Worm (Caenorhabditis elegans): ENCODE measurements around the gene mog-4.

The mog-4 gene

DNA sequence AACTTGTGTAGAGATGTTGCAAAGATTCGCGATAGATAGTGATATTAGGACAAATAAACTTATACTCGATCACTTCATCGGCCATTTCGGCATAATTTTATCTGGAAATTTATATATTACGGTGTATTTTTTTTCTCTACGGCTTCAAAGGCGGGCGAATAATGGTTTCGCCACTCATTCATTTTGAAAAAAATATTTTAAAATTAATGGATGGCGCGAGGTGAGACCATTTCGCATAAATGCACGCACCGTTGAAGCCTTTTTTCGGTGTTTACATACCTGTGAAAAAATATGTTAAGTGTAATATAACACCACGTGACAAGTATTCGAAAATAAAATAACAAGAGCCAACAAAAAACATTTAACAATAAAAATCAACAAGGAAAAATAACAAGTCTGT, 39.4 kb downstream of the mog-4 start, which contains the start of gene btb-19:
btb-19 (minus strand) TSS at position 101 of the 400 bp plus-strand sequence.
- TF ChIP-seq hif-1 (tag; optimal IDR thresholded peaks at IDR 0.05) (no peak), zfp-3 (GFP tag; conservative IDR thresholded peaks at IDR 0.05) (no peak), Y5F2A.4 (GFP tag; optimal IDR thresholded peaks at IDR 0.05) (no peak), daf-16 (GFP tag; optimal IDR thresholded peaks at IDR 0.05) (no peak), daf-16 (tag; optimal IDR thresholded peaks at IDR 0.05) (no peak), lir-3 (tag; optimal IDR thresholded peaks at IDR 0.05) (no peak), nhr-42 (GFP tag; IDR thresholded peaks at IDR 0.05) (no peak), dpl-1 (GFP tag; optimal IDR thresholded peaks at IDR 0.05) (no peak), T26A8.4 (GFP tag; IDR thresholded peaks at IDR 0.05) (no peak), nhr-111 (GFP tag; optimal IDR thresholded peaks at IDR 0.05) (no peak), lin-15B (tag; optimal IDR thresholded peaks at IDR 0.05) (no peak), lin-39 (tag; optimal IDR thresholded peaks at IDR 0.05) (no peak), mes-2 (tag; optimal IDR thresholded peaks at IDR 0.05; ENCODE audit: poor library complexity, severe bottlenecking) (no peak), egl-43 (GFP tag; IDR thresholded peaks at IDR 0.05) (no peak), hlh-11 (tag; optimal IDR thresholded peaks at IDR 0.05) (no peak), cey-2 (tag; optimal IDR thresholded peaks at IDR 0.05; ENCODE audit: borderline replicate concordance, insufficient read depth) (no peak), ztf-11 (tag; optimal IDR thresholded peaks at IDR 0.05) (no peak)

DNA sequence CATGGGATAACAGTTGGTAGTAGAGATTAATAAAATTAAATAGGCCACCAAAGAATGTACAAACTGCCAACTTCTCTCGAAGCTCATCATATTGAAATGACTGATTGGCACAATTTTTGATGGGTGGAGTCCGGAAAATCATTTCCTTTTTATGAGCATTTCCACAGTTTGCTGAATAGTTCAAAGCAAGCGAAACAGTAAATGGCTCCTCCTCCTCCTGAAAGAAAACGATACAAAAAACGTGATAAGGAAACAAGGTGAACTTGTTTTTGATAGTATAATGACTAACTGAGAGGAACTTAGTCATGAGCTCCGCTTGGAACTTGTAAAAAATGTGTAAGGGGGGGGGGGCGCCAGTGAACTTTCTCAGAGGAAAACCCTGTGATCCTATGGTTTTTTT, 46.4 kb downstream of the mog-4 start, which contains the start of gene K10H10.9:
K10H10.9 (minus strand) TSS at position 101 of the 400 bp plus-strand sequence.
- TF ChIP-seq php-3 (GFP tag; IDR thresholded peaks at IDR 0.05) (no peak), saeg-2 (GFP tag; IDR thresholded peaks at IDR 0.05) (no peak), unc-130 (GFP tag; optimal IDR thresholded peaks at IDR 0.05) (no peak), attf-4 (tag; optimal IDR thresholded peaks at IDR 0.05) (no peak), Y75B8A.6 (GFP tag; IDR thresholded peaks at IDR 0.05) (no peak), lim-7 (GFP tag; IDR thresholded peaks at IDR 0.05) (no peak), pha-4 (GFP tag; IDR thresholded peaks at IDR 0.05) (no peak), pha-4 (tag; optimal IDR thresholded peaks at IDR 0.05) (no peak), duxl-1 (tag; optimal IDR thresholded peaks at IDR 0.05; ENCODE audit: poor library complexity) (no peak), ceh-32 (tag; optimal IDR thresholded peaks at IDR 0.05; ENCODE audit: poor library complexity) (no peak), madf-5 (GFP tag; IDR thresholded peaks at IDR 0.05) (no peak)

DNA sequence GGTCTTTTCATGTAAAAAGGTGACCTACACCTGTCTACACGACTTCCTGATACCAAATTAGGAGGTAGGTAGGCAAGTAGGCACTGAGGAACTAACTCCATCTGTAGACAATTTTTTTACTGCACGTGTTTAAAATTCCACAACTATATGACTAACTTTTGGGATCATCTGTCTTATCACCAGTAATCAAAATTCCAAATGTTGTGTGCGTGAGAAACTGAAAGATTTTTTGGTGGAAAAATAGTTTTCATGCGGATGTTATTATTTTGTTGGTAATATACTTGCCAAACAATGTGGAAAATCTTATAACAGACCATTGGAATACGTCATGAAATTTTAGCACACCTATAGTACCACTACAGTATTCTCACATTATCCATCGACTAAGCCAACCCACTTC, 50.2 kb downstream of the mog-4 start, which contains the start of gene K10H10.13:
K10H10.13 (minus strand) TSS at position 101 of the 400 bp plus-strand sequence.
- TF ChIP-seq hlh-11 (tag; optimal IDR thresholded peaks at IDR 0.05) (no peak), Y5F2A.4 (GFP tag; optimal IDR thresholded peaks at IDR 0.05) (no peak), mdl-1 (tag; optimal IDR thresholded peaks at IDR 0.05) (no peak), ceh-44 (GFP tag; IDR thresholded peaks at IDR 0.05) (no peak), F26F4.8 (GFP tag; conservative IDR thresholded peaks at IDR 0.05) (no peak), nhr-102 (tag; optimal IDR thresholded peaks at IDR 0.05) (no peak), dpl-1 (GFP tag; optimal IDR thresholded peaks at IDR 0.05) (no peak), aly-2 (tag; optimal IDR thresholded peaks at IDR 0.05) (no peak), duxl-1 (tag; optimal IDR thresholded peaks at IDR 0.05; ENCODE audit: poor library complexity) (no peak), nhr-42 (GFP tag; IDR thresholded peaks at IDR 0.05) (no peak), ceh-20 (GFP tag; IDR thresholded peaks at IDR 0.05) (no peak), lin-39 (tag; optimal IDR thresholded peaks at IDR 0.05) (no peak), Y105C5A.15 (GFP tag; IDR thresholded peaks at IDR 0.05) (no peak), arid-1 (GFP tag; conservative IDR thresholded peaks at IDR 0.05) (no peak), zip-2 (tag; optimal IDR thresholded peaks at IDR 0.05) (no peak), ceh-28 (tag; optimal IDR thresholded peaks at IDR 0.05) (no peak)

Measured in whole organism, L4 larva.